Fruit fly (Drosophila melanogaster) whole organism, embryonic: ENCODE results near the gene APP-BP1.

Source experiments
- B-H2 ChIP-seq: fragments of 200-800 bp; sonication (Bioruptor generic); optimal IDR thresholded peaks from 2 replicates; lab custom pipeline; 2018; ENCODE audit warnings: missing biosample characterization, mild to moderate bottlenecking, missing genetic modification characterization
- BEAF-32 ChIP-seq: fragments of 200-800 bp; sonication (Bioruptor generic); optimal IDR thresholded peaks from 3 replicates; lab custom pipeline; 2017; ENCODE audit warnings: missing biosample characterization, missing genetic modification characterization, mild to moderate bottlenecking, moderate library complexity, missing genetic modification reagents
- Bteb2 ChIP-seq: fragments of 200-800 bp; sonication (Bioruptor generic); optimal IDR thresholded peaks from 2 replicates; lab custom pipeline; 2016; ENCODE audit warnings: missing biosample characterization, missing genetic modification characterization
- CG10321 ChIP-seq: fragments of 200-800 bp; sonication (Bioruptor generic); IDR thresholded peaks from 2 replicates; pipeline ENCODE4 v1.3.6; 2022; ENCODE audit warnings: missing biosample characterization, missing genetic modification characterization
- CG10462 ChIP-seq: fragments of 200-800 bp; sonication (Bioruptor generic); optimal IDR thresholded peaks from 2 replicates; lab custom pipeline; 2016; ENCODE audit warnings: missing biosample characterization, missing genetic modification characterization
- CG12104 ChIP-seq: fragments of 200-800 bp; sonication (Bioruptor generic); optimal IDR thresholded peaks from 3 replicates; lab custom pipeline; 2016; ENCODE audit warnings: missing biosample characterization, missing genetic modification characterization
- CG12744 ChIP-seq: fragments of 200-800 bp; sonication (Bioruptor generic); optimal IDR thresholded peaks from 2 replicates; lab custom pipeline; 2016; ENCODE audit warnings: missing biosample characterization, missing genetic modification characterization
- CG12942 ChIP-seq: fragments of 200-800 bp; sonication (Bioruptor generic); optimal IDR thresholded peaks from 3 replicates; lab custom pipeline; 2016; ENCODE audit warnings: missing biosample characterization, missing genetic modification characterization
- CG14667 ChIP-seq: fragments of 200-800 bp; sonication (Bioruptor generic); IDR thresholded peaks from 2 replicates; pipeline ENCODE4 v1.3.6; 2022; ENCODE audit warnings: missing biosample characterization, missing genetic modification characterization
- CG14965 ChIP-seq: fragments of 200-800 bp; sonication (Bioruptor generic); optimal IDR thresholded peaks from 2 replicates; lab custom pipeline; 2016; ENCODE audit warnings: missing biosample characterization, missing genetic modification characterization, borderline replicate concordance
- CG17359 ChIP-seq: fragments of 200-800 bp; sonication (Bioruptor generic); optimal IDR thresholded peaks from 3 replicates; lab custom pipeline; 2018; ENCODE audit warnings: missing biosample characterization, mild to moderate bottlenecking, missing genetic modification characterization, moderate library complexity
- CG17829 ChIP-seq: fragments of 200-800 bp; optimal IDR thresholded peaks from 2 replicates; lab custom pipeline; 2019; ENCODE audit warnings: missing biosample characterization, mild to moderate bottlenecking, missing genetic modification characterization, moderate library complexity
- CG18476 ChIP-seq: fragments of 200-800 bp; sonication (Bioruptor generic); optimal IDR thresholded peaks from 2 replicates; lab custom pipeline; 2016; ENCODE audit warnings: missing biosample characterization, mild to moderate bottlenecking, missing genetic modification characterization
- CG32767 ChIP-seq: fragments of 200-800 bp; sonication (Bioruptor generic); IDR thresholded peaks from 2 replicates; pipeline ENCODE4 v1.3.6; 2022; ENCODE audit warnings: missing biosample characterization, missing genetic modification characterization
- CG32772 ChIP-seq: fragments of 200-800 bp; sonication (Bioruptor generic); IDR thresholded peaks from 2 replicates; pipeline ENCODE4 v1.3.6; 2022; ENCODE audit warnings: missing biosample characterization, missing genetic modification characterization
- CG4617 ChIP-seq: fragments of 200-800 bp; sonication (Bioruptor generic); optimal IDR thresholded peaks from 3 replicates; lab custom pipeline; 2016; ENCODE audit warnings: missing biosample characterization, missing genetic modification characterization, borderline replicate concordance
- CG6654 ChIP-seq: fragments of 200-800 bp; sonication (Bioruptor generic); optimal IDR thresholded peaks from 2 replicates; lab custom pipeline; 2017; ENCODE audit warnings: missing biosample characterization, mild to moderate bottlenecking, missing genetic modification characterization
- CG6689 ChIP-seq: fragments of 200-800 bp; sonication (Bioruptor generic); IDR thresholded peaks from 2 replicates; pipeline ENCODE4 v1.3.6; 2022; ENCODE audit warnings: missing biosample characterization, missing genetic modification characterization
- CG6813 ChIP-seq: fragments of 200-800 bp; sonication (Bioruptor generic); optimal IDR thresholded peaks from 2 replicates; lab custom pipeline; 2017; ENCODE audit warnings: missing biosample characterization, missing genetic modification characterization, mild to moderate bottlenecking, moderate library complexity, missing genetic modification reagents
- CG7786 ChIP-seq: fragments of 200-800 bp; sonication (Bioruptor generic); optimal IDR thresholded peaks from 2 replicates; lab custom pipeline; 2016; ENCODE audit warnings: missing biosample characterization, missing genetic modification characterization
- CG9609 ChIP-seq: fragments of 200-800 bp; sonication (Bioruptor generic); optimal IDR thresholded peaks from 3 replicates; lab custom pipeline; 2016; ENCODE audit warnings: missing biosample characterization, missing genetic modification characterization
- CG9817 ChIP-seq: fragments of 200-800 bp; sonication (Bioruptor generic); optimal IDR thresholded peaks from 2 replicates; lab custom pipeline; 2018; ENCODE audit warnings: missing biosample characterization, mild to moderate bottlenecking, missing genetic modification characterization, moderate library complexity
- CG9876 ChIP-seq: fragments of 200-800 bp; sonication (Bioruptor generic); optimal IDR thresholded peaks from 2 replicates; lab custom pipeline; 2016; ENCODE audit warnings: missing biosample characterization, missing genetic modification characterization
- Chrac-16 ChIP-seq: fragments of 200-800 bp; sonication (Bioruptor generic); optimal IDR thresholded peaks from 3 replicates; lab custom pipeline; 2016; ENCODE audit warnings: missing biosample characterization, missing genetic modification characterization
- CrebB ChIP-seq: fragments of 200-800 bp; sonication (Bioruptor generic); optimal IDR thresholded peaks from 3 replicates; lab custom pipeline; 2018; ENCODE audit warnings: missing biosample characterization, mild to moderate bottlenecking, missing genetic modification characterization
- D19B ChIP-seq: fragments of 200-800 bp; sonication (Bioruptor generic); optimal IDR thresholded peaks from 2 replicates; lab custom pipeline; 2017; ENCODE audit warnings: missing biosample characterization, mild to moderate bottlenecking, missing genetic modification characterization
- Doc3 ChIP-seq: fragments of 200-800 bp; sonication (Bioruptor generic); IDR thresholded peaks from 3 replicates; pipeline ENCODE4 v1.3.6; 2022; ENCODE audit warnings: missing biosample characterization, missing genetic modification characterization; ENCODE audit not compliant: partially characterized antibody
- E2f1 ChIP-seq: fragments of 200-800 bp; sonication (Bioruptor generic); IDR thresholded peaks from 2 replicates; pipeline ENCODE4 v1.3.6; 2022; ENCODE audit warnings: missing biosample characterization, missing genetic modification characterization
- Eip74EF ChIP-seq, 2 experiments: fragments of 200-800 bp in 1 of 2; fragments of >200 bp in 1 of 2; sonication (Bioruptor generic) in 1 of 2; optimal IDR thresholded peaks; 2 replicates each; lab custom pipeline; 2017 to 2019; ENCODE audit warnings: missing biosample characterization in 2 of 2, missing genetic modification characterization in 2 of 2, mild to moderate bottlenecking in 1 of 2, moderate library complexity in 1 of 2
- Hr78 ChIP-seq, 2 experiments: fragments of 200-800 bp in 1 of 2; fragments of >200 bp in 1 of 2; sonication (Bioruptor generic) in 1 of 2; optimal IDR thresholded peaks; 2 replicates each; lab custom pipeline; 2017 to 2019; ENCODE audit warnings: missing biosample characterization in 2 of 2, missing genetic modification characterization in 2 of 2, mild to moderate bottlenecking in 1 of 2, moderate library complexity in 1 of 2
- MTF-1 ChIP-seq: fragments of 200-800 bp; sonication (Bioruptor generic); optimal IDR thresholded peaks from 2 replicates; lab custom pipeline; 2018; ENCODE audit warnings: missing biosample characterization, mild to moderate bottlenecking, missing genetic modification characterization, borderline replicate concordance
- PHDP ChIP-seq: fragments of 200-800 bp; sonication (Bioruptor generic); optimal IDR thresholded peaks from 3 replicates; lab custom pipeline; 2018; ENCODE audit warnings: missing biosample characterization, mild to moderate bottlenecking, missing genetic modification characterization, moderate library complexity
- Sox100B ChIP-seq: fragments of 200-800 bp; sonication (Bioruptor generic); optimal IDR thresholded peaks from 3 replicates; lab custom pipeline; 2018; ENCODE audit warnings: missing biosample characterization, mild to moderate bottlenecking, missing genetic modification characterization
- Spps ChIP-seq: fragments of 200-800 bp; sonication (Bioruptor generic); optimal IDR thresholded peaks from 2 replicates; lab custom pipeline; 2018; ENCODE audit warnings: missing biosample characterization, mild to moderate bottlenecking, missing genetic modification characterization
- chinmo ChIP-seq: fragments of 200-800 bp; sonication (Bioruptor generic); IDR thresholded peaks from 4 replicates; pipeline ENCODE4 v1.3.6; 2022; ENCODE audit warnings: missing biosample characterization, missing genetic modification characterization; ENCODE audit not compliant: partially characterized antibody
- dimm ChIP-seq: fragments of 200-800 bp; sonication (Bioruptor generic); IDR thresholded peaks from 2 replicates; pipeline ENCODE4 v1.3.6; 2022; ENCODE audit warnings: missing biosample characterization, missing genetic modification characterization
- fu2 ChIP-seq: fragments of 200-800 bp; sonication (Bioruptor generic); optimal IDR thresholded peaks from 2 replicates; lab custom pipeline; 2016; ENCODE audit warnings: missing biosample characterization, missing genetic modification characterization
- gro ChIP-seq: fragments of 200-800 bp; sonication (Bioruptor generic); optimal IDR thresholded peaks from 2 replicates; lab custom pipeline; 2016; ENCODE audit warnings: missing biosample characterization, missing genetic modification characterization
- kay ChIP-seq: fragments of 200-800 bp; sonication (Bioruptor generic); optimal IDR thresholded peaks from 2 replicates; lab custom pipeline; 2016; ENCODE audit warnings: missing biosample characterization, missing genetic modification characterization
- kni ChIP-seq: fragments of 200-800 bp; sonication (Bioruptor generic); optimal IDR thresholded peaks from 3 replicates; lab custom pipeline; 2017; ENCODE audit warnings: mild to moderate bottlenecking, missing biosample characterization, missing genetic modification reagents, missing genetic modification characterization
- nmo ChIP-seq: fragments of 200-800 bp; sonication (Bioruptor generic); optimal IDR thresholded peaks from 2 replicates; lab custom pipeline; 2018; ENCODE audit warnings: missing biosample characterization, mild to moderate bottlenecking, missing genetic modification characterization, moderate library complexity
- pan ChIP-seq, 4 experiments: fragments of >200 bp in 3 of 4; fragments of 200-800 bp in 1 of 4; sonication (Bioruptor generic) in 1 of 4; optimal IDR thresholded peaks in 3 of 4; IDR thresholded peaks in 1 of 4; 2 replicates each; pipeline versions ENCODE4 v1.3.6 to Lab custom; 2017 to 2022; ENCODE audit warnings: missing biosample characterization in 2 of 4, missing genetic modification characterization in 2 of 4, mixed read lengths in 1 of 4
- pita ChIP-seq: fragments of 200-800 bp; sonication (Bioruptor generic); optimal IDR thresholded peaks from 2 replicates; lab custom pipeline; 2017; ENCODE audit warnings: missing biosample characterization, mild to moderate bottlenecking, missing genetic modification characterization
- pros ChIP-seq: fragments of 200-800 bp; sonication (Bioruptor generic); optimal IDR thresholded peaks from 3 replicates; lab custom pipeline; 2019; ENCODE audit warnings: missing biosample characterization, mild to moderate bottlenecking, missing genetic modification characterization, moderate library complexity
- row ChIP-seq: fragments of 200-800 bp; sonication (Bioruptor generic); IDR thresholded peaks from 3 replicates; pipeline ENCODE4 v1.3.6; 2022; ENCODE audit warnings: missing biosample characterization, missing genetic modification characterization
- sqz ChIP-seq: fragments of 200-800 bp; sonication (Bioruptor generic); optimal IDR thresholded peaks from 3 replicates; lab custom pipeline; 2018; ENCODE audit warnings: missing biosample characterization, mild to moderate bottlenecking, missing genetic modification characterization
- sr ChIP-seq: fragments of 200-800 bp; sonication (Bioruptor generic); IDR thresholded peaks from 3 replicates; pipeline ENCODE4 v1.3.6; 2022; ENCODE audit warnings: missing biosample characterization, missing genetic modification characterization
- usp ChIP-seq: fragments of >200 bp; optimal IDR thresholded peaks from 2 replicates; lab custom pipeline; 2017; ENCODE audit warnings: missing biosample characterization, missing genetic modification characterization
- vvl ChIP-seq: fragments of 200-800 bp; sonication (Bioruptor generic); IDR thresholded peaks from 2 replicates; pipeline ENCODE4 v1.3.6; 2022; ENCODE audit warnings: missing biosample characterization, missing genetic modification characterization

The APP-BP1 gene

DNA sequence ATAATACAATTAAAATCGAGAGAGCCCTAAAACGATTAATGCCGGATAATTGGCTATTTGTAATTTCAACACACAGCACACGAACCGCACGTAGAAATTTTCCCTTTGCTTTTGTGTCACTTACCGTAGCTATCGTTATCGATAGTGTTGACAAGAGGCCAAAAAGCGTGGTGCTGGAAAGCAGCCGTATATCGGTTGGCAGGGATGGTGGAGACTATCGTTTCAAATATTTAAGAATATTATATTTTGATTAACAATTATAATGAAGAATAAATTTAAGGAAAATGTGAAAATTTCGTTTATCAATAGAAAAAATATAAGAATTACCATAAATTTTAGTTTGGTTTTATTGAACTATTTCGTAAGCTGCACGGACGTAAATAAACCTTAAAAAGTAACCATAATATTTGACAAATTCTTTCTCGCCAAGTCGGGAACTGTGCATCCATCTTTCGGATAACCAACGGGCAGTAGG lies 5.1 kb upstream of the APP-BP1 start, which contains the start of gene JIL-1 (continued):
- TF ChIP-seq kay (GFP tag; lab: Kevin White, UChicago) (peak; percentile 32), CG6689 (GFP tag; lab: Robert Waterston, UW) (peak; percentile 31; the same call in 1 of the 2 replicates), CG12104 (GFP tag; lab: Kevin White, UChicago) (no peak), usp (no peak), fu2 (GFP tag; lab: Kevin White, UChicago) (peak; percentile 53), CG6813 (no peak), CG9817 (tag; lab: Kevin White, UChicago) (peak; percentile 60), CG10462 (GFP tag; lab: Kevin White, UChicago) (no peak), vvl (GFP tag; lab: Robert Waterston, UW) (peak; percentile 87), kni (GFP tag; lab: Kevin White, UChicago) (no peak), Doc3 (GFP tag; lab: Robert Waterston, UW) (peak; percentile 69), Spps (tag; lab: Kevin White, UChicago) (no peak), row (GFP tag; lab: Robert Waterston, UW) (peak; percentile 93), CG17359 (tag; lab: Kevin White, UChicago) (peak; percentile 62), CG10321 (GFP tag; lab: Robert Waterston, UW) (no peak), Eip74EF (GFP tag; optimal IDR thresholded peaks at IDR 0.05; lab: Kevin White, UChicago) (no peak), CG7786 (GFP tag; lab: Kevin White, UChicago) (peak; percentile 37), dimm (GFP tag; lab: Robert Waterston, UW) (no peak), Chrac-16 (GFP tag; lab: Kevin White, UChicago) (peak; percentile 63), chinmo (peak; percentile 67; the same call in 2 of the 4 replicates), gro (GFP tag; lab: Kevin White, UChicago) (peak; percentile 48), nmo (peak; percentile 56), Sox100B (GFP tag; lab: Kevin White, UChicago) (peak; percentile 29), CG9876 (GFP tag; lab: Kevin White, UChicago) (no peak), CG14667 (GFP tag; lab: Robert Waterston, UW) (peak; percentile 41; the same call in 1 of the 2 replicates), sqz (peak; percentile 13), Bteb2 (GFP tag; lab: Kevin White, UChicago) (peak; percentile 18), D19B (no peak), E2f1 (GFP tag; lab: Robert Waterston, UW) (peak; percentile 65), Hr78 (GFP tag; optimal IDR thresholded peaks at IDR 0.05; lab: Kevin White, UChicago) (no peak), CG32772 (peak; percentile 62), sr (GFP tag; lab: Robert Waterston, UW) (peak; percentile 5; the same call in 1 of the 3 replicates), CG12942 (peak; percentile 60), pros (GFP tag; lab: Kevin White, UChicago) (no peak), CG14965 (GFP tag; lab: Kevin White, UChicago) (no peak), MTF-1 (no peak), pita (GFP tag; lab: Kevin White, UChicago) (no peak), B-H2 (GFP tag; lab: Kevin White, UChicago) (peak; percentile 86), CG6654 (GFP tag; lab: Kevin White, UChicago) (no peak), CG4617 (GFP tag; lab: Kevin White, UChicago) (peak; percentile 9), PHDP (tag; lab: Kevin White, UChicago) (peak; percentile 43), CrebB (tag; lab: Kevin White, UChicago) (no peak), pan (optimal IDR thresholded peaks at IDR 0.05; lab: Kevin White, UChicago) (no peak), pan (GFP tag; optimal IDR thresholded peaks at IDR 0.05 in 1 of 2, IDR thresholded peaks at IDR 0.05 in 1 of 2) (peak in 1 of 2 experiments; percentile 68), CG12744 (no peak), BEAF-32 (GFP tag; lab: Kevin White, UChicago) (peak; percentile 89), CG32767 (GFP tag; lab: Robert Waterston, UW) (0 out of 2 replicates have a peak, but pooled peaks have one; percentile 29), CG17829 (tag; lab: Kevin White, UChicago) (peak; percentile 55), CG9609 (peak; percentile 3), CG18476 (peak; percentile 60)
